Worm (Caenorhabditis elegans) whole organism, L1 larva: Measurements from ENCODE around the gene srh-251.

ENCODE experiments used
- egl-13 ChIP-seq: sonication (generic microtip); optimal IDR thresholded peaks from 2 replicates; lab custom pipeline; 2016; ENCODE audit warnings: missing genotype, missing genetic modification reagents, missing genetic modification characterization, missing compliant biosample characterization
- egl-27 ChIP-seq, 2 experiments: fragments of 150-350 bp in 1 of 2; sonication (generic microtip); optimal IDR thresholded peaks; 3 replicates each; lab custom pipeline; 2017 to 2018; ENCODE audit warnings: missing biosample characterization in 2 of 2, missing genetic modification characterization in 2 of 2, missing genetic modification reagents in 2 of 2
- hlh-17 ChIP-seq: fragments of 200-800 bp; sonication (Bioruptor generic); optimal IDR thresholded peaks from 2 replicates; lab custom pipeline; 2018; ENCODE audit warnings: missing genetic modification characterization, mild to moderate bottlenecking, missing compliant biosample characterization, moderate library complexity, borderline replicate concordance
- jun-1 ChIP-seq: fragments of 150-350 bp; optimal IDR thresholded peaks from 2 replicates; lab custom pipeline; 2014; ENCODE audit warnings: missing biosample characterization, missing genetic modification reagents, missing genetic modification characterization
- lin-15B ChIP-seq: fragments of 150-350 bp; sonication (generic microtip); optimal IDR thresholded peaks from 3 replicates; lab custom pipeline; 2014; ENCODE audit warnings: missing biosample characterization, missing genetic modification characterization
- nhr-11 ChIP-seq: fragments of 150-350 bp; optimal IDR thresholded peaks from 2 replicates; lab custom pipeline; 2014; ENCODE audit warnings: missing biosample characterization, missing genetic modification characterization
- snpc-4 ChIP-seq: fragments of 150-350 bp; optimal IDR thresholded peaks from 2 replicates; lab custom pipeline; 2014; ENCODE audit warnings: missing biosample characterization, missing genetic modification characterization
- ztf-11 ChIP-seq, 2 experiments: sonication (generic microtip); optimal IDR thresholded peaks; 2 replicates each; lab custom pipeline; 2016 to 2017; ENCODE audit warnings: missing genetic modification characterization in 2 of 2, missing biosample characterization in 1 of 2, missing compliant biosample characterization in 1 of 2

DNA sequence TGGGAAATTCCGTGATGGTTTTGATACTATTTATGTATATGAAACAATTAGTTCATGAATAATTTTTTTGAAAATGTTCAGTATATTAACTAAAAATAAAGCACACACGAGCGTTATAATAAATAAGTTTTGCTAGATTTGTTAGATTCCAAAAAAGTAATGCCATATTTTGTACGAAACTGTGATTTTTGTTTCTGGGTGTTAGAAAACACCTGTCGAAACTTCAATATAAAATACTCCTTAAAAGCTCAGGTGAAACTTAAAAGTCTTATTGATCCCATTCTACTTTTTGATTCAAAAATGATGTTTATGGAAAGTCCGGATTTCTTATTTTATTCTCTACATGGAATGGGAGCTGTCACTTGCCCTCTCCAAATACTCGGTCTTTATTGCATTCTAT, 36.2 kb upstream of the srh-251 start, which contains the start of gene srh-265:
- TF ChIP-seq jun-1 (tag; lab: Kevin White, UChicago) (no peak), snpc-4 (tag; lab: Kevin White, UChicago) (no peak), nhr-11 (tag; lab: Kevin White, UChicago) (no peak), hlh-17 (GFP tag; lab: Kevin White, UChicago) (no peak), egl-27 (tag; optimal IDR thresholded peaks at IDR 0.05; lab: Kevin White, UChicago) (no peak), lin-15B (no peak), egl-13 (tag; lab: Kevin White, UChicago) (no peak), ztf-11 (tag; optimal IDR thresholded peaks at IDR 0.05; lab: Kevin White, UChicago) (no peak)
